Worm (Caenorhabditis elegans) whole organism, L3 larva: ENCODE data around the gene F55C9.5.

ENCODE experiments used
- elt-3 ChIP-seq, 3 experiments: fragments of 150-350 bp in 1 of 3; sonication (generic microtip) in 2 of 3; optimal IDR thresholded peaks; 2 replicates in 2 of 3; 4 replicates in 1 of 3; lab custom pipeline; 2014 to 2017; ENCODE audit warnings: missing biosample characterization in 3 of 3, missing genetic modification characterization in 3 of 3
- eor-1 ChIP-seq, 2 experiments: fragments of 150-350 bp; optimal IDR thresholded peaks; 2 replicates each; lab custom pipeline; 2014 to 2018; ENCODE audit warnings: missing biosample characterization in 2 of 2, missing genetic modification characterization in 2 of 2
- fkh-10 ChIP-seq: sonication (generic microtip); optimal IDR thresholded peaks from 2 replicates; lab custom pipeline; 2017; ENCODE audit warnings: missing biosample characterization, missing genetic modification reagents, missing genetic modification characterization
- lin-15B ChIP-seq: fragments of 150-350 bp; optimal IDR thresholded peaks from 2 replicates; lab custom pipeline; 2014; ENCODE audit warnings: missing biosample characterization, missing genetic modification characterization
- lsy-12 ChIP-seq: sonication (generic microtip); optimal IDR thresholded peaks from 2 replicates; lab custom pipeline; 2016; ENCODE audit warnings: mild to moderate bottlenecking, missing genetic modification characterization, missing compliant biosample characterization
- nhr-237 ChIP-seq: fragments of 150-350 bp; optimal IDR thresholded peaks from 2 replicates; lab custom pipeline; 2014; ENCODE audit warnings: missing biosample characterization, missing genetic modification characterization
- nhr-43 ChIP-seq: sonication (generic microtip); optimal IDR thresholded peaks from 2 replicates; lab custom pipeline; 2016; ENCODE audit warnings: mild to moderate bottlenecking, missing genetic modification characterization, missing compliant biosample characterization; ENCODE audit not compliant: poor library complexity, severe bottlenecking
- nhr-76 ChIP-seq: fragments of 150-350 bp; sonication (generic microtip); optimal IDR thresholded peaks from 5 replicates; lab custom pipeline; 2014; ENCODE audit warnings: missing biosample characterization, missing genetic modification characterization
- sea-2 ChIP-seq: fragments of 150-350 bp; sonication (generic microtip); optimal IDR thresholded peaks from 4 replicates; lab custom pipeline; 2014; ENCODE audit warnings: missing biosample characterization, missing genetic modification reagents, missing genetic modification characterization
- snpc-4 ChIP-seq: fragments of 150-350 bp; optimal IDR thresholded peaks from 2 replicates; lab custom pipeline; 2014; ENCODE audit warnings: missing biosample characterization, missing genetic modification characterization
- tbx-2 ChIP-seq: sonication (generic microtip); optimal IDR thresholded peaks from 2 replicates; lab custom pipeline; 2016; ENCODE audit warnings: mild to moderate bottlenecking, missing genetic modification characterization, missing compliant biosample characterization
- unc-62 ChIP-seq: fragments of 150-350 bp; sonication (generic microtip); optimal IDR thresholded peaks from 4 replicates; lab custom pipeline; 2014; ENCODE audit warnings: missing biosample characterization, missing genetic modification reagents, missing genetic modification characterization

F55C9.5 gene

ce11 chrV:19250983-19251382, 41.9 kb downstream of the F55C9.5 start, which contains the start of gene str-81:
Gene str-81 (minus strand): TSS chrV:19251083.
- TF ChIP-seq sea-2 (GFP tag; lab: Kevin White, UChicago), result no peak
- TF ChIP-seq elt-3 (tag; optimal IDR thresholded peaks at IDR 0.05; lab: Kevin White, UChicago), result no peak
- no peak for TF ChIP-seq nhr-237 (tag; lab: Kevin White, UChicago)
- no peak for TF ChIP-seq tbx-2 (tag; lab: Kevin White, UChicago)
- TF ChIP-seq unc-62 (GFP tag; lab: Kevin White, UChicago), result no peak
- TF ChIP-seq nhr-76 (tag; lab: Kevin White, UChicago), result no peak
- TF ChIP-seq nhr-43 (tag; lab: Kevin White, UChicago), result no peak
- no peak for TF ChIP-seq lin-15B
- no peak for TF ChIP-seq lsy-12 (tag; lab: Kevin White, UChicago)
- TF ChIP-seq eor-1 (tag; optimal IDR thresholded peaks at IDR 0.05; lab: Kevin White, UChicago), result no peak
- TF ChIP-seq fkh-10 (GFP tag; lab: Kevin White, UChicago), result no peak
- no peak for TF ChIP-seq snpc-4 (tag; lab: Kevin White, UChicago)
